Worm (Caenorhabditis elegans): ENCODE data around the gene srx-39.
A peak's percentile ranks its signal among the peaks of the same experiment; 100 is the strongest.

The srx-39 gene

DNA sequence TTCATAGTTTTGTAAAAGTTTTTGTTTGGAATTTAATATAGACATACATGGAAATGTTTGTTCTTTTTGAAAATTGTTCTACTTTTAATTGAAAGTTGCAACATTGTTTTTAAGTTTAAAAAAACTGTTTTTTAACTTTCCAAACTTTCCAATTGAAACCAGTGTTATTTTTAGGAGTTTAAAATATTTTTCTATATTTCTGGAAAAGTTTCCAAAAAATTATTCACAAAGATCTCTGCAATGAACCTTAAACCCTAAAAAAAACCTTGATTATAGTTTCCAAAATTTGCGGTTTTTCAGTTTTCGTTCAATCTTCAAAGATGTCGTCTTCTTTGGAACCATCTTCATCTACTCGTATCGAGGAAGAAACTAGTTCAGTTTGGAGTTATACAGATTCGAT lies 25.1 kb downstream of the srx-39 start, which contains the start of gene F14F9.4:
Gene F14F9.4, plus strand, starts transcription at position 301 of the 400 bp plus-strand sequence.
- TF ChIP-seq sma-3 (GFP tag; optimal IDR thresholded peaks at IDR 0.05), result no peak
- no peak for TF ChIP-seq elt-1 (tag; optimal IDR thresholded peaks at IDR 0.05)
- TF ChIP-seq R02D3.7 (tag; optimal IDR thresholded peaks at IDR 0.05), result no peak
- TF ChIP-seq nhr-237 (tag; optimal IDR thresholded peaks at IDR 0.05), result no peak
- no peak for TF ChIP-seq unc-39 (tag; optimal IDR thresholded peaks at IDR 0.05)
- TF ChIP-seq mdl-1 (tag; optimal IDR thresholded peaks at IDR 0.05), result no peak
- no peak for TF ChIP-seq fos-1 (tag; optimal IDR thresholded peaks at IDR 0.05)
- TF ChIP-seq nhr-6 (tag; optimal IDR thresholded peaks at IDR 0.05), result no peak
- TF ChIP-seq ZK546.5 (tag; optimal IDR thresholded peaks at IDR 0.05), result no peak
- no peak for TF ChIP-seq mbf-1 (tag; optimal IDR thresholded peaks at IDR 0.05)
- TF ChIP-seq dmd-4 (tag; optimal IDR thresholded peaks at IDR 0.05), result no peak
- TF ChIP-seq sma-9 (GFP tag; optimal IDR thresholded peaks at IDR 0.05), result no peak
- TF ChIP-seq sma-9 (tag; optimal IDR thresholded peaks at IDR 0.05), result no peak
- no peak for TF ChIP-seq Y55F3AM.14 (GFP tag; optimal IDR thresholded peaks at IDR 0.05)
- no peak for TF ChIP-seq nhr-21 (tag; optimal IDR thresholded peaks at IDR 0.05)

DNA sequence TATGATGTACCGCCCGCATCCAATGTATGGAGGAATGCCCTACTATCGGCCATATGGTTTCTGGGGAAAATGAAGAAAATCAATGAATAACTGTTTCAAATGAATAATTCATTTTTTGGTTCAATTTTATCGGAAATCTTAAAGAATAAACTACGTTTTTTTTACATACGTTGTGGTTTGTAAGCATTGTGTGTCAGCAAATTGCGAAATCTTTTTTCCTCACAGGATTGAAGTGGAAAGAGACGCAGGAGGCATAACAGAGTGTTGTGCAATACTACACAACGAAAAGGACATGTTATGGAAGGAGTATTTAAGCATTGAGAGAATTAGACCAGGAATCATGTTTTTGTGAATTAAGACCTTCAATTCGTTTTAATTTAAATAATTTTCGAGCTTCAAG lies 26.2 kb downstream of the srx-39 start:
- TF ChIP-seq elt-1 (tag; optimal IDR thresholded peaks at IDR 0.05), result no peak
- TF ChIP-seq ceh-16 (tag; optimal IDR thresholded peaks at IDR 0.05), result no peak
- TF ChIP-seq mdl-1 (tag; optimal IDR thresholded peaks at IDR 0.05), result no peak
- no peak for TF ChIP-seq sma-9 (GFP tag; optimal IDR thresholded peaks at IDR 0.05)
- no peak for TF ChIP-seq sma-9 (tag; optimal IDR thresholded peaks at IDR 0.05)
- no peak for TF ChIP-seq zag-1 (tag; optimal IDR thresholded peaks at IDR 0.05)
- TF ChIP-seq ama-1 (optimal IDR thresholded peaks at IDR 0.05), result no peak
- TF ChIP-seq fos-1 (tag; optimal IDR thresholded peaks at IDR 0.05), result peak; percentile 68
- no peak for TF ChIP-seq lin-39 (tag; optimal IDR thresholded peaks at IDR 0.05)
- no peak for TF ChIP-seq ztf-11 (tag; optimal IDR thresholded peaks at IDR 0.05)
- no peak for TF ChIP-seq nhr-10 (tag; optimal IDR thresholded peaks at IDR 0.05)
- peak; percentile 18 for TF ChIP-seq snpc-4 (tag; optimal IDR thresholded peaks at IDR 0.05)
- no peak for TF ChIP-seq F13H6.1 (tag; optimal IDR thresholded peaks at IDR 0.05)
- TF ChIP-seq lin-11 (tag; optimal IDR thresholded peaks at IDR 0.05), result no peak
- TF ChIP-seq gmeb-1 (tag; optimal IDR thresholded peaks at IDR 0.05), result no peak
- TF ChIP-seq nhr-129 (tag; optimal IDR thresholded peaks at IDR 0.05), result peak; percentile 100
- TF ChIP-seq dmd-4 (tag; optimal IDR thresholded peaks at IDR 0.05), result no peak
- TF ChIP-seq nhr-77 (tag; optimal IDR thresholded peaks at IDR 0.05), result no peak
- peak; percentile 61 for TF ChIP-seq C34F6.9 (tag; optimal IDR thresholded peaks at IDR 0.05)
- TF ChIP-seq ZK546.5 (tag; optimal IDR thresholded peaks at IDR 0.05), result no peak
- TF ChIP-seq mab-5 (tag; optimal IDR thresholded peaks at IDR 0.05), result no peak
- TF ChIP-seq lsy-2 (tag; optimal IDR thresholded peaks at IDR 0.05), result peak in 1 of 2 experiments; percentile 23
- TF ChIP-seq lin-13 (GFP tag; optimal IDR thresholded peaks at IDR 0.05), result no peak
- TF ChIP-seq unc-39 (tag; optimal IDR thresholded peaks at IDR 0.05), result no peak
- TF ChIP-seq ztf-4 (tag; optimal IDR thresholded peaks at IDR 0.05), result no peak
- no peak for TF ChIP-seq alr-1 (tag; optimal IDR thresholded peaks at IDR 0.05)
- TF ChIP-seq R02D3.7 (tag; optimal IDR thresholded peaks at IDR 0.05), result no peak
- TF ChIP-seq nhr-21 (tag; optimal IDR thresholded peaks at IDR 0.05), result no peak
- TF ChIP-seq nhr-237 (tag; optimal IDR thresholded peaks at IDR 0.05), result no peak
- no peak for TF ChIP-seq Y55F3AM.14 (GFP tag; optimal IDR thresholded peaks at IDR 0.05)
- TF ChIP-seq sma-3 (GFP tag; optimal IDR thresholded peaks at IDR 0.05), result no peak
- TF ChIP-seq unc-55 (GFP tag; optimal IDR thresholded peaks at IDR 0.05), result peak; percentile 83
- TF ChIP-seq skn-1 (tag; optimal IDR thresholded peaks at IDR 0.05), result peak; percentile 52
- TF ChIP-seq mbf-1 (tag; optimal IDR thresholded peaks at IDR 0.05), result no peak
- TF ChIP-seq unc-62 (GFP tag; optimal IDR thresholded peaks at IDR 0.05), result no peak

DNA sequence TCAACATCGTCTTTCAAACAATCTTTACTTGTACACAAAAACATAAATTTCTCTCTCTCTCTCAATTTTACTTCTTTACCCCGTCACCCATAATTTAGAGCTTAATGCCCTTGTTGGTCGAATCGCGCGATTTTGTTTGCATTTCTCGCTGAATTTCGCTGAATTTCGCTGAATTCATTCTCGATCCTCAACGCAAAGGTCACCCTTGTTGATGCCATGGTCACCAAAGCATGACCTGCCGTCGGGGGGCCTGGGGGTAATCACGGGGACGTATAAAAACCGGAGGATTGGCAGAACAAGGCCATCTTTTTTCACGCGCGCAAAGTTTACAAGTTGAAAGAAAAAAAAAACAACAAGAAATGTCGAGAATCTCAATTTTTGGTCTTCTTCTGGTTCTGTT lies 27.5 kb downstream of the srx-39 start, which contains the start of gene F14F9.8:
Gene F14F9.8, plus strand, starts transcription at position 301 of the 400 bp plus-strand sequence.
- TF ChIP-seq nhr-129 (tag; optimal IDR thresholded peaks at IDR 0.05) (no peak), nhr-6 (tag; optimal IDR thresholded peaks at IDR 0.05) (no peak), elt-3 (tag; optimal IDR thresholded peaks at IDR 0.05) (no peak), mbf-1 (tag; optimal IDR thresholded peaks at IDR 0.05) (no peak), unc-62 (GFP tag; optimal IDR thresholded peaks at IDR 0.05) (no peak), ztf-4 (tag; optimal IDR thresholded peaks at IDR 0.05) (no peak), nhr-10 (tag; optimal IDR thresholded peaks at IDR 0.05) (no peak), gmeb-1 (tag; optimal IDR thresholded peaks at IDR 0.05) (no peak), F13H6.1 (tag; optimal IDR thresholded peaks at IDR 0.05) (no peak), nhr-23 (tag; optimal IDR thresholded peaks at IDR 0.05) (no peak)

- TF ChIP-seq unc-55 (GFP tag; optimal IDR thresholded peaks at IDR 0.05) (no peak), Y55F3AM.14 (GFP tag; optimal IDR thresholded peaks at IDR 0.05) (no peak), skn-1 (tag; optimal IDR thresholded peaks at IDR 0.05) (no peak), elt-3 (tag; optimal IDR thresholded peaks at IDR 0.05) (no peak), nhr-12 (tag; optimal IDR thresholded peaks at IDR 0.05) (no peak), F13H6.1 (tag; optimal IDR thresholded peaks at IDR 0.05) (no peak), alr-1 (tag; optimal IDR thresholded peaks at IDR 0.05) (no peak), sem-4 (tag; optimal IDR thresholded peaks at IDR 0.05) (no peak), ceh-82 (tag; optimal IDR thresholded peaks at IDR 0.05) (no peak), C34F6.9 (tag; optimal IDR thresholded peaks at IDR 0.05) (no peak), mdl-1 (tag; optimal IDR thresholded peaks at IDR 0.05) (no peak), peb-1 (tag; optimal IDR thresholded peaks at IDR 0.05) (no peak), gmeb-1 (tag; optimal IDR thresholded peaks at IDR 0.05) (no peak), fos-1 (tag; optimal IDR thresholded peaks at IDR 0.05) (no peak), unc-62 (GFP tag; optimal IDR thresholded peaks at IDR 0.05) (no peak), unc-39 (tag; optimal IDR thresholded peaks at IDR 0.05) (no peak), lin-39 (tag; optimal IDR thresholded peaks at IDR 0.05) (no peak)
These were observed 30.8 kb downstream of the srx-39 start, which contains the start of gene F14F9.5 for ce11 chrV:5126793-5127192. Gene F14F9.5 (plus strand): TSS chrV:5127093.
